Fruit fly (Drosophila melanogaster): Measurements from ENCODE around the gene CG13445.

CG13445 gene

dm6 chr3L:15809185-15809584, at the start of gene CG13445:
Gene CG13445 (plus strand): TSS chr3L:15809485.
- no peak for TF ChIP-seq Rx (GFP tag; IDR thresholded peaks at IDR 0.05)
- TF ChIP-seq Deaf1 (tag; optimal IDR thresholded peaks at IDR 0.05) = no peak
- TF ChIP-seq zen2 (GFP tag; IDR thresholded peaks at IDR 0.05; ENCODE audit: partially characterized antibody) = no peak
- 0 out of 2 replicates have a peak, but pooled peaks have one; percentile 3 for TF ChIP-seq sim (GFP tag; IDR thresholded peaks at IDR 0.05)
- TF ChIP-seq Atf-2 (GFP tag; optimal IDR thresholded peaks at IDR 0.05) = no peak
- peak; percentile 57 for TF ChIP-seq Med (GFP tag)
- TF ChIP-seq mld (GFP tag; IDR thresholded peaks at IDR 0.05; ENCODE audit: partially characterized antibody) = no peak
- no peak for TF ChIP-seq psq (GFP tag; optimal IDR thresholded peaks at IDR 0.05)
- TF ChIP-seq br (optimal IDR thresholded peaks at IDR 0.05) = no peak
- TF ChIP-seq CG4820 (GFP tag; optimal IDR thresholded peaks at IDR 0.05) = no peak

- TF ChIP-seq NC2β (GFP tag; optimal IDR thresholded peaks at IDR 0.05) = no peak
- no peak for TF ChIP-seq CG7987 (GFP tag; optimal IDR thresholded peaks at IDR 0.05)
- TF ChIP-seq ssp (GFP tag; IDR thresholded peaks at IDR 0.05) = no peak
- TF ChIP-seq CG14667 (GFP tag; IDR thresholded peaks at IDR 0.05) = no peak
- no peak for TF ChIP-seq dpn (GFP tag; optimal IDR thresholded peaks at IDR 0.05)
- no peak for TF ChIP-seq crp (GFP tag; optimal IDR thresholded peaks at IDR 0.05)
- TF ChIP-seq NK7.1 (GFP tag; optimal IDR thresholded peaks at IDR 0.05) = no peak
- no peak for TF ChIP-seq CG12104 (GFP tag; optimal IDR thresholded peaks at IDR 0.05)
- no peak for TF ChIP-seq Rfx (GFP tag; IDR thresholded peaks at IDR 0.05)
- TF ChIP-seq CG3407 (GFP tag; optimal IDR thresholded peaks at IDR 0.05) = no peak
- TF ChIP-seq CG17359 (tag; optimal IDR thresholded peaks at IDR 0.05) = no peak
- no peak for TF ChIP-seq CG12236 (GFP tag; optimal IDR thresholded peaks at IDR 0.05)
- TF ChIP-seq sr (GFP tag; IDR thresholded peaks at IDR 0.05) = no peak
- no peak for TF ChIP-seq Oli (tag; optimal IDR thresholded peaks at IDR 0.05)
- TF ChIP-seq Sry-δ (GFP tag; optimal IDR thresholded peaks at IDR 0.05) = no peak
- TF ChIP-seq CG7745 (tag; optimal IDR thresholded peaks at IDR 0.05) = no peak
- no peak for TF ChIP-seq pb (GFP tag; optimal IDR thresholded peaks at IDR 0.05)
- TF ChIP-seq phol (tag; optimal IDR thresholded peaks at IDR 0.05) = no peak
- no peak for TF ChIP-seq dysf (GFP tag; IDR thresholded peaks at IDR 0.05)
- TF ChIP-seq CG30431 (GFP tag; optimal IDR thresholded peaks at IDR 0.05) = no peak
- no peak for TF ChIP-seq HLHmδ (GFP tag; optimal IDR thresholded peaks at IDR 0.05)
- TF ChIP-seq odd (GFP tag; optimal IDR thresholded peaks at IDR 0.05) = peak; percentile 29
- no peak for TF ChIP-seq Eip74EF (GFP tag; optimal IDR thresholded peaks at IDR 0.05)
- peak; percentile 67 for TF ChIP-seq twi (tag; optimal IDR thresholded peaks at IDR 0.05)
- TF ChIP-seq croc (GFP tag; conservative IDR thresholded peaks at IDR 0.05) = no peak
- peak; percentile 95 for TF ChIP-seq D19A (tag; optimal IDR thresholded peaks at IDR 0.05)
Observed at dm6 chr3L:15760467-15760866, 48.8 kb upstream of the CG13445 start.

DNA sequence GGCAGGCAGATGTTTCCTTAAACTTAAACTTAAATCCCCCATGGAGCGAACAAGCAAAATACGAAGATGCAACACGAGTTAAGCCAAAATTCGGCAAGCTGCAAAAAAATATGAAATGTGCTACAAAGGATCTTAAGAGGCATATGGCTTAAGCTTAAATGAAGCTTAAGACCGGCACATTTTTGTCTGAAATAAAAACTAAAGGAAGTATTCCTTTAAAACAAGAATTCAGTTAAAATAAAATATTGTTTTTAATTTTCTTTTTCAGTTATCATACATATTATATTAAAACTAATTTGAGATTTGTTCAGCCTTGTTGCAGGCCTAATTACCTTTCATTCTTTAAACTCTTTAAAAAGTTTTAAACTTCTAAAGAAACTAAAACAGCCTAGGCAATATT, 47.4 kb upstream of the CG13445 start:
- no peak for TF ChIP-seq CG17912 (GFP tag; optimal IDR thresholded peaks at IDR 0.05)
- TF ChIP-seq Gug (GFP tag; IDR thresholded peaks at IDR 0.05) = no peak
- TF ChIP-seq CG2129 (GFP tag; IDR thresholded peaks at IDR 0.05; ENCODE audit: partially characterized antibody) = no peak
- no peak for TF ChIP-seq Mes4 (GFP tag; optimal IDR thresholded peaks at IDR 0.05)
